Worm (Caenorhabditis elegans) whole organism, young adult: ENCODE data around the gene sti-1.

Experiments
- B0019.2 ChIP-seq: fragments of 200-800 bp; sonication (Bioruptor generic); conservative IDR thresholded peaks from 2 replicates; pipeline ENCODE4 v1.3.6; 2022; ENCODE audit warnings: missing genetic modification reagents, missing genetic modification characterization, missing compliant biosample characterization
- B0336.3 ChIP-seq: fragments of 200-800 bp; sonication (Bioruptor generic); IDR thresholded peaks from 2 replicates; pipeline ENCODE4 v1.3.6; 2022; ENCODE audit warnings: missing genetic modification characterization, missing compliant biosample characterization
- D2030.7 ChIP-seq: fragments of 200-800 bp; sonication (Bioruptor generic); IDR thresholded peaks from 2 replicates; pipeline ENCODE4 v1.3.6; 2022; ENCODE audit warnings: missing genetic modification reagents, missing genetic modification characterization, missing compliant biosample characterization
- F22D6.2 ChIP-seq: sonication (generic microtip); optimal IDR thresholded peaks from 2 replicates; lab custom pipeline; 2016; ENCODE audit warnings: mild to moderate bottlenecking, missing genetic modification characterization, missing compliant biosample characterization
- F37B4.10 ChIP-seq: fragments of 200-800 bp; sonication (Bioruptor generic); IDR thresholded peaks from 2 replicates; pipeline ENCODE4 v1.3.6; 2022; ENCODE audit warnings: missing genetic modification characterization, missing compliant biosample characterization
- K11D2.4 ChIP-seq: fragments of 200-800 bp; sonication (Bioruptor generic); IDR thresholded peaks from 2 replicates; pipeline ENCODE4 v1.3.6; 2022; ENCODE audit warnings: missing genetic modification reagents, missing genetic modification characterization, missing compliant biosample characterization
- K12H6.12 ChIP-seq: fragments of 200-800 bp; sonication (Bioruptor generic); optimal IDR thresholded peaks from 2 replicates; lab custom pipeline; 2018; ENCODE audit warnings: mild to moderate bottlenecking, missing genetic modification characterization, missing compliant biosample characterization
- Y53F4B.3 ChIP-seq: fragments of 200-800 bp; sonication (Bioruptor generic); IDR thresholded peaks from 2 replicates; pipeline ENCODE4 v1.3.6; 2022; ENCODE audit warnings: missing genetic modification reagents, missing genetic modification characterization, missing compliant biosample characterization
- Y56A3A.18 ChIP-seq: fragments of 200-800 bp; sonication (Bioruptor generic); IDR thresholded peaks from 2 replicates; pipeline ENCODE4 v1.3.6; 2022; ENCODE audit warnings: missing genetic modification reagents, missing genetic modification characterization, missing compliant biosample characterization
- ZK185.1 ChIP-seq: sonication (generic microtip); optimal IDR thresholded peaks from 2 replicates; lab custom pipeline; 2016; ENCODE audit warnings: mild to moderate bottlenecking, missing genetic modification characterization, missing compliant biosample characterization; ENCODE audit not compliant: poor library complexity, severe bottlenecking
- athp-1 ChIP-seq: sonication (generic microtip); optimal IDR thresholded peaks from 2 replicates; lab custom pipeline; 2017; ENCODE audit warnings: mild to moderate bottlenecking, missing genetic modification characterization, missing compliant biosample characterization
- attf-5 ChIP-seq: fragments of 200-800 bp; sonication (Bioruptor generic); optimal IDR thresholded peaks from 2 replicates; lab custom pipeline; 2018; ENCODE audit warnings: mild to moderate bottlenecking, missing genetic modification characterization, missing compliant biosample characterization
- cebp-1 ChIP-seq, 2 experiments: fragments of 200-800 bp in 1 of 2; sonication (Bioruptor generic) in 1 of 2; sonication (generic microtip) in 1 of 2; IDR thresholded peaks in 1 of 2; optimal IDR thresholded peaks in 1 of 2; 2 replicates each; pipeline versions ENCODE4 v1.3.6 to Lab custom; 2017 to 2022; ENCODE audit warnings: missing compliant biosample characterization in 2 of 2, missing genetic modification characterization in 2 of 2, mild to moderate bottlenecking in 1 of 2, missing genetic modification reagents in 1 of 2, moderate library complexity in 1 of 2
- ceh-27 ChIP-seq: fragments of 200-800 bp; sonication (Bioruptor generic); optimal IDR thresholded peaks from 2 replicates; lab custom pipeline; 2018; ENCODE audit warnings: mild to moderate bottlenecking, missing genetic modification characterization, moderate library complexity, missing compliant biosample characterization
- ceh-58 ChIP-seq: fragments of 200-800 bp; sonication (Bioruptor generic); IDR thresholded peaks from 2 replicates; pipeline ENCODE4 v1.3.6; 2022; ENCODE audit warnings: missing genetic modification characterization, missing compliant biosample characterization
- ceh-79 ChIP-seq: sonication (generic microtip); optimal IDR thresholded peaks from 2 replicates; lab custom pipeline; 2017; ENCODE audit warnings: mild to moderate bottlenecking, missing genetic modification characterization, missing compliant biosample characterization
- chd-7 ChIP-seq: sonication (generic microtip); optimal IDR thresholded peaks from 2 replicates; lab custom pipeline; 2016; ENCODE audit warnings: mild to moderate bottlenecking, missing genetic modification characterization, moderate library complexity, missing compliant biosample characterization
- egl-18 ChIP-seq: fragments of 200-800 bp; sonication (Bioruptor generic); IDR thresholded peaks from 2 replicates; pipeline ENCODE4 v1.3.6; 2022; ENCODE audit warnings: missing genetic modification reagents, missing genetic modification characterization, missing compliant biosample characterization
- egl-44 ChIP-seq: fragments of 200-800 bp; sonication (Bioruptor generic); IDR thresholded peaks from 2 replicates; pipeline ENCODE4 v1.3.6; 2022; ENCODE audit warnings: missing genetic modification reagents, missing genetic modification characterization, missing compliant biosample characterization
- ekl-4 ChIP-seq: fragments of 200-800 bp; sonication (Bioruptor generic); IDR thresholded peaks from 2 replicates; pipeline ENCODE4 v1.3.6; 2022; ENCODE audit warnings: missing genetic modification reagents, missing genetic modification characterization, missing compliant biosample characterization
- fkh-3 ChIP-seq: sonication (generic microtip); optimal IDR thresholded peaks from 2 replicates; lab custom pipeline; 2016; ENCODE audit warnings: mild to moderate bottlenecking, missing genetic modification characterization, missing compliant biosample characterization
- gei-17 ChIP-seq: fragments of 200-800 bp; sonication (Bioruptor generic); optimal IDR thresholded peaks from 2 replicates; lab custom pipeline; 2018; ENCODE audit warnings: mild to moderate bottlenecking, missing genetic modification characterization, missing compliant biosample characterization
- lag-1 ChIP-seq: fragments of 200-800 bp; sonication (Bioruptor generic); IDR thresholded peaks from 2 replicates; pipeline ENCODE4 v1.3.6; 2022; ENCODE audit warnings: missing genetic modification reagents, missing genetic modification characterization, missing compliant biosample characterization
- lin-35 ChIP-seq, 3 experiments: fragments of 150-350 bp in 2 of 3; sonication (generic microtip) in 1 of 3; optimal IDR thresholded peaks; 2 replicates each; lab custom pipeline; 2014 to 2018; ENCODE audit warnings: missing biosample characterization in 3 of 3, missing genetic modification characterization in 3 of 3, missing genetic modification reagents in 3 of 3
- madf-10 ChIP-seq: sonication (generic microtip); optimal IDR thresholded peaks from 2 replicates; lab custom pipeline; 2016; ENCODE audit warnings: mild to moderate bottlenecking, missing genetic modification characterization, missing compliant biosample characterization
- madf-3 ChIP-seq: fragments of 200-800 bp; sonication (Bioruptor generic); IDR thresholded peaks from 2 replicates; pipeline ENCODE4 v1.3.6; 2022; ENCODE audit warnings: missing genetic modification reagents, missing genetic modification characterization, missing compliant biosample characterization
- mel-28 ChIP-seq: sonication (generic microtip); optimal IDR thresholded peaks from 2 replicates; lab custom pipeline; 2016; ENCODE audit warnings: borderline replicate concordance, mild to moderate bottlenecking, missing genetic modification characterization, missing compliant biosample characterization
- nfya-1 ChIP-seq: sonication (generic microtip); optimal IDR thresholded peaks from 2 replicates; lab custom pipeline; 2017; ENCODE audit warnings: antibody characterized with exemption, missing compliant biosample characterization, missing genetic modification characterization, borderline replicate concordance; ENCODE audit not compliant: insufficient read depth
- nfyb-1 ChIP-seq: fragments of 200-800 bp; sonication (Bioruptor generic); IDR thresholded peaks from 2 replicates; pipeline ENCODE4 v1.3.6; 2022; ENCODE audit warnings: missing genetic modification reagents, missing genetic modification characterization, missing compliant biosample characterization
- nhr-80 ChIP-seq: sonication (generic microtip); optimal IDR thresholded peaks from 2 replicates; lab custom pipeline; 2016; ENCODE audit warnings: missing genetic modification characterization, missing compliant biosample characterization
- nhr-90 ChIP-seq: sonication (generic microtip); optimal IDR thresholded peaks from 2 replicates; lab custom pipeline; 2016; ENCODE audit warnings: missing genotype, mild to moderate bottlenecking, missing genetic modification characterization, missing compliant biosample characterization
- pbrm-1 ChIP-seq: fragments of 200-800 bp; sonication (Bioruptor generic); IDR thresholded peaks from 2 replicates; pipeline ENCODE4 v1.3.6; 2022; ENCODE audit warnings: missing genetic modification reagents, missing genetic modification characterization, missing compliant biosample characterization
- rcor-1 ChIP-seq: fragments of 200-800 bp; sonication (Bioruptor generic); IDR thresholded peaks from 2 replicates; pipeline ENCODE4 v1.3.6; 2022; ENCODE audit warnings: missing genetic modification reagents, missing genetic modification characterization, missing compliant biosample characterization
- rec-8 ChIP-seq, 2 experiments: sonication (generic microtip); optimal IDR thresholded peaks; 2 replicates each; lab custom pipeline; 2016; ENCODE audit warnings: mild to moderate bottlenecking in 2 of 2, missing genetic modification characterization in 2 of 2, missing genetic modification reagents in 2 of 2, missing genotype in 2 of 2, missing biosample characterization in 1 of 2, missing compliant biosample characterization in 1 of 2, moderate library complexity in 1 of 2
- sea-2 ChIP-seq: fragments of 200-800 bp; sonication (Bioruptor generic); IDR thresholded peaks from 2 replicates; pipeline ENCODE4 v1.3.6; 2022; ENCODE audit warnings: missing genetic modification characterization, missing compliant biosample characterization
- snpc-1.1 ChIP-seq: sonication (generic microtip); optimal IDR thresholded peaks from 2 replicates; lab custom pipeline; 2017; ENCODE audit warnings: missing genetic modification characterization, mild to moderate bottlenecking, missing compliant biosample characterization, antibody characterized with exemption, moderate library complexity, missing genotype, missing genetic modification reagents; ENCODE audit not compliant: insufficient read depth
- snpc-1.3 ChIP-seq: sonication (generic microtip); optimal IDR thresholded peaks from 2 replicates; lab custom pipeline; 2017; ENCODE audit warnings: missing genetic modification characterization, mild to moderate bottlenecking, missing compliant biosample characterization, antibody characterized with exemption, moderate library complexity, missing genotype, missing genetic modification reagents; ENCODE audit not compliant: insufficient read depth
- snpc-4 ChIP-seq, 5 experiments: fragments of 150-350 bp in 1 of 5; sonication (generic microtip) in 4 of 5; optimal IDR thresholded peaks; 2 replicates each; lab custom pipeline; 2014 to 2018; ENCODE audit warnings: missing genetic modification characterization in 5 of 5, missing biosample characterization in 3 of 5, antibody characterized with exemption in 2 of 5, mild to moderate bottlenecking in 2 of 5, missing compliant biosample characterization in 2 of 5, missing genotype in 2 of 5, moderate library complexity in 2 of 5, missing genetic modification reagents in 1 of 5
- somi-1 ChIP-seq: fragments of 200-800 bp; sonication (Bioruptor generic); optimal IDR thresholded peaks from 2 replicates; lab custom pipeline; 2018; ENCODE audit warnings: mild to moderate bottlenecking, missing genetic modification characterization, missing compliant biosample characterization
- tbp1 ChIP-seq: fragments of 200-800 bp; sonication (Bioruptor generic); optimal IDR thresholded peaks from 2 replicates; lab custom pipeline; 2018; ENCODE audit warnings: mild to moderate bottlenecking, missing genetic modification characterization, missing compliant biosample characterization
- tlf-1 ChIP-seq: fragments of 200-800 bp; sonication (Bioruptor generic); optimal IDR thresholded peaks from 2 replicates; lab custom pipeline; 2018; ENCODE audit warnings: mild to moderate bottlenecking, missing genetic modification characterization, missing compliant biosample characterization
- zfh-2 ChIP-seq: fragments of 200-800 bp; sonication (Bioruptor generic); conservative IDR thresholded peaks from 2 replicates; pipeline ENCODE4 v1.3.6; 2022; ENCODE audit warnings: missing genetic modification reagents, missing genetic modification characterization, missing compliant biosample characterization
- ztf-22 ChIP-seq: fragments of 200-800 bp; sonication (Bioruptor generic); optimal IDR thresholded peaks from 2 replicates; lab custom pipeline; 2018; ENCODE audit warnings: mild to moderate bottlenecking, missing genetic modification characterization, moderate library complexity, missing compliant biosample characterization
- ztf-26 ChIP-seq: sonication (generic microtip); optimal IDR thresholded peaks from 2 replicates; lab custom pipeline; 2017; ENCODE audit warnings: missing genetic modification characterization, missing compliant biosample characterization

sti-1 gene

ce11 chrV:731330-731729, 42.0 kb upstream of the sti-1 start (continued):
- TF ChIP-seq ztf-22 (GFP tag; lab: Kevin White, UChicago) (peak; percentile 93), B0019.2 (GFP tag; lab: Robert Waterston, UW) (no peak), lin-35 (GFP tag; optimal IDR thresholded peaks at IDR 0.05; lab: Kevin White, UChicago) (peak in 1 of 3 experiments; percentile 29), rec-8 (tag; optimal IDR thresholded peaks at IDR 0.05; lab: Kevin White, UChicago) (no peak), rcor-1 (peak; percentile 47; the same call in 1 of the 2 replicates), madf-10 (tag; lab: Kevin White, UChicago) (peak; percentile 79), ceh-27 (GFP tag; lab: Kevin White, UChicago) (peak; percentile 41), lag-1 (GFP tag; lab: Robert Waterston, UW) (no peak), Y53F4B.3 (no peak), pbrm-1 (GFP tag; lab: Robert Waterston, UW) (peak; percentile 77), sea-2 (GFP tag; lab: Robert Waterston, UW) (0 out of 2 replicates have a peak, but pooled peaks have one; percentile 11), ceh-79 (tag; lab: Kevin White, UChicago) (no peak), nfyb-1 (GFP tag; lab: Robert Waterston, UW) (peak; percentile 89), snpc-1.1 (tag; lab: Kevin White, UChicago) (no peak), snpc-4 (GFP tag; optimal IDR thresholded peaks at IDR 0.05; lab: Kevin White, UChicago) (no peak), snpc-4 (tag; optimal IDR thresholded peaks at IDR 0.05; lab: Kevin White, UChicago) (peak in 2 of 4 experiments; percentile 41 to 47), ceh-58 (no peak), ZK185.1 (tag; lab: Kevin White, UChicago) (peak; percentile 73), zfh-2 (GFP tag; lab: Robert Waterston, UW) (peak; percentile 81), D2030.7 (GFP tag; lab: Robert Waterston, UW) (no peak), mel-28 (tag; lab: Kevin White, UChicago) (no peak), nfya-1 (tag; lab: Kevin White, UChicago) (no peak), egl-18 (no peak), somi-1 (GFP tag; lab: Kevin White, UChicago) (peak; percentile 89), cebp-1 (GFP tag; IDR thresholded peaks at IDR 0.05; lab: Robert Waterston, UW) (peak; percentile 33; the same call in 1 of the 2 replicates), cebp-1 (tag; optimal IDR thresholded peaks at IDR 0.05; lab: Kevin White, UChicago) (peak; percentile 89), nhr-90 (tag; lab: Kevin White, UChicago) (peak; percentile 79), athp-1 (peak; percentile 18), B0336.3 (peak; percentile 96), K12H6.12 (tag; lab: Kevin White, UChicago) (peak; percentile 71), F37B4.10 (GFP tag; lab: Robert Waterston, UW) (no peak), madf-3 (GFP tag; lab: Robert Waterston, UW) (peak; percentile 64; the same call in 1 of the 2 replicates), gei-17 (GFP tag; lab: Kevin White, UChicago) (peak; percentile 55), fkh-3 (tag; lab: Kevin White, UChicago) (no peak), F22D6.2 (peak; percentile 84), ztf-26 (tag; lab: Kevin White, UChicago) (peak; percentile 83), attf-5 (GFP tag; lab: Kevin White, UChicago) (peak; percentile 81), ekl-4 (GFP tag; lab: Robert Waterston, UW) (peak; percentile 78), K11D2.4 (GFP tag; lab: Robert Waterston, UW) (peak; percentile 84), egl-44 (GFP tag; lab: Robert Waterston, UW) (peak; percentile 88; the same call in 1 of the 2 replicates), chd-7 (tag; lab: Kevin White, UChicago) (peak; percentile 93), nhr-80 (tag; lab: Kevin White, UChicago) (peak; percentile 97), tlf-1 (peak; percentile 84), Y56A3A.18 (GFP tag; lab: Robert Waterston, UW) (peak; percentile 46; the same call in 1 of the 2 replicates), tbp1 (GFP tag; lab: Kevin White, UChicago) (peak; percentile 63), snpc-1.3 (tag; lab: Kevin White, UChicago) (no peak)
